Worm (Caenorhabditis elegans) whole organism, mixed stage, embryonic: ENCODE data around the gene sri-18.

ENCODE experiments used
- M03D4.4 ChIP-seq: sonication (generic microtip); optimal IDR thresholded peaks from 2 replicates; lab custom pipeline; 2017; ENCODE audit warnings: mild to moderate bottlenecking, missing genetic modification characterization, missing compliant biosample characterization
- bed-3 ChIP-seq: fragments of 200-800 bp; sonication (Bioruptor generic); optimal IDR thresholded peaks from 3 replicates; lab custom pipeline; 2018; ENCODE audit warnings: mild to moderate bottlenecking, missing genetic modification characterization, moderate library complexity, missing compliant biosample characterization
- blmp-1 ChIP-seq: fragments of 150-350 bp; optimal IDR thresholded peaks from 2 replicates; lab custom pipeline; 2014; ENCODE audit warnings: missing biosample characterization, missing genetic modification characterization
- ceh-39 ChIP-seq: fragments of 150-350 bp; optimal IDR thresholded peaks from 2 replicates; lab custom pipeline; 2014; ENCODE audit warnings: missing biosample characterization, missing genetic modification characterization
- ceh-43 ChIP-seq: fragments of 200-800 bp; sonication (Bioruptor generic); optimal IDR thresholded peaks from 2 replicates; lab custom pipeline; 2018; ENCODE audit warnings: mild to moderate bottlenecking, missing genetic modification characterization, moderate library complexity, missing compliant biosample characterization
- ceh-83 ChIP-seq: fragments of 200-800 bp; sonication (Bioruptor generic); optimal IDR thresholded peaks from 2 replicates; lab custom pipeline; 2018; ENCODE audit warnings: mild to moderate bottlenecking, missing genetic modification characterization, missing compliant biosample characterization
- ces-1 ChIP-seq: fragments of 150-350 bp; optimal IDR thresholded peaks from 2 replicates; lab custom pipeline; 2014; ENCODE audit warnings: missing biosample characterization, missing genetic modification reagents, missing genetic modification characterization
- cnd-1 ChIP-seq: fragments of 200-800 bp; sonication (Bioruptor generic); optimal IDR thresholded peaks from 2 replicates; lab custom pipeline; 2018; ENCODE audit warnings: mild to moderate bottlenecking, missing genetic modification characterization, missing compliant biosample characterization
- drap-1 ChIP-seq: fragments of 200-800 bp; sonication (Bioruptor generic); optimal IDR thresholded peaks from 3 replicates; lab custom pipeline; 2018; ENCODE audit warnings: mild to moderate bottlenecking, missing genetic modification characterization, missing compliant biosample characterization
- elt-1 ChIP-seq: sonication (generic microtip); optimal IDR thresholded peaks from 2 replicates; lab custom pipeline; 2017; ENCODE audit warnings: missing genetic modification characterization, mild to moderate bottlenecking, missing compliant biosample characterization, antibody characterized with exemption, moderate library complexity, borderline replicate concordance; ENCODE audit not compliant: insufficient read depth
- elt-3 ChIP-seq: fragments of 150-350 bp; optimal IDR thresholded peaks from 2 replicates; lab custom pipeline; 2014; ENCODE audit warnings: missing biosample characterization, missing genetic modification characterization
- ham-2 ChIP-seq: fragments of 200-800 bp; sonication (Bioruptor generic); optimal IDR thresholded peaks from 2 replicates; lab custom pipeline; 2018; ENCODE audit warnings: mild to moderate bottlenecking, missing genetic modification characterization, missing compliant biosample characterization
- hlh-1 ChIP-seq: fragments of 150-350 bp; optimal IDR thresholded peaks from 2 replicates; lab custom pipeline; 2014; ENCODE audit warnings: missing biosample characterization, missing genetic modification reagents, missing genetic modification characterization
- lin-13 ChIP-seq: fragments of 150-350 bp; optimal IDR thresholded peaks from 2 replicates; lab custom pipeline; 2014; ENCODE audit warnings: missing biosample characterization, missing genetic modification characterization
- lsy-2 ChIP-seq: fragments of 150-350 bp; optimal IDR thresholded peaks from 2 replicates; lab custom pipeline; 2014; ENCODE audit warnings: missing biosample characterization, missing genetic modification characterization
- mab-5 ChIP-seq: fragments of 150-350 bp; optimal IDR thresholded peaks from 2 replicates; lab custom pipeline; 2014; ENCODE audit warnings: missing biosample characterization, missing genetic modification characterization
- mep-1 ChIP-seq: fragments of 150-350 bp; optimal IDR thresholded peaks from 2 replicates; lab custom pipeline; 2017; ENCODE audit warnings: missing biosample characterization, missing genetic modification reagents, missing genetic modification characterization, inconsistent platforms
- mls-2 ChIP-seq: sonication (generic microtip); optimal IDR thresholded peaks from 2 replicates; lab custom pipeline; 2016; ENCODE audit warnings: mild to moderate bottlenecking, missing genetic modification characterization, moderate library complexity, missing compliant biosample characterization
- nhr-12 ChIP-seq: fragments of 150-350 bp; optimal IDR thresholded peaks from 2 replicates; lab custom pipeline; 2014; ENCODE audit warnings: missing biosample characterization, missing genetic modification characterization
- nhr-2 ChIP-seq: fragments of 150-350 bp; optimal IDR thresholded peaks from 2 replicates; lab custom pipeline; 2014; ENCODE audit warnings: missing biosample characterization, missing genetic modification characterization
- nhr-28 ChIP-seq: fragments of 150-350 bp; optimal IDR thresholded peaks from 2 replicates; lab custom pipeline; 2014; ENCODE audit warnings: missing biosample characterization, missing genetic modification characterization
- nhr-76 ChIP-seq: sonication (generic microtip); optimal IDR thresholded peaks from 2 replicates; lab custom pipeline; 2017; ENCODE audit warnings: missing biosample characterization, missing genetic modification characterization
- sem-2 ChIP-seq: fragments of 200-800 bp; sonication (Bioruptor generic); optimal IDR thresholded peaks from 2 replicates; lab custom pipeline; 2018; ENCODE audit warnings: mild to moderate bottlenecking, missing genetic modification characterization, missing compliant biosample characterization
- snpc-4 ChIP-seq: fragments of 150-350 bp; optimal IDR thresholded peaks from 2 replicates; lab custom pipeline; 2014; ENCODE audit warnings: missing biosample characterization, missing genetic modification characterization
- sptf-1 ChIP-seq: sonication (generic microtip); optimal IDR thresholded peaks from 2 replicates; lab custom pipeline; 2017; ENCODE audit warnings: mild to moderate bottlenecking, missing genetic modification characterization, moderate library complexity, missing compliant biosample characterization
- unc-39 ChIP-seq: fragments of 150-350 bp; optimal IDR thresholded peaks from 2 replicates; lab custom pipeline; 2014; ENCODE audit warnings: missing biosample characterization, missing genetic modification characterization
- unc-62 ChIP-seq: fragments of 150-350 bp; optimal IDR thresholded peaks from 2 replicates; lab custom pipeline; 2014; ENCODE audit warnings: missing biosample characterization, missing genetic modification reagents, missing genetic modification characterization
- zip-8 ChIP-seq: fragments of 150-350 bp; optimal IDR thresholded peaks from 2 replicates; lab custom pipeline; 2014; ENCODE audit warnings: missing biosample characterization, missing genetic modification characterization
- ztf-11 ChIP-seq: fragments of 150-350 bp; optimal IDR thresholded peaks from 2 replicates; lab custom pipeline; 2014; ENCODE audit warnings: missing biosample characterization, missing genetic modification characterization

sri-18 gene

ce11 chrV:10228360-10228759 lies 32.0 kb downstream of the sri-18 start, which contains the start of gene fipr-4:
Gene fipr-4 (minus strand): TSS chrV:10228460.
- TF ChIP-seq sptf-1 (tag; lab: Kevin White, UChicago) (no peak), blmp-1 (tag; lab: Kevin White, UChicago) (no peak), ztf-11 (tag; lab: Kevin White, UChicago) (no peak), nhr-2 (no peak), ceh-43 (no peak), M03D4.4 (no peak), ceh-83 (GFP tag; lab: Kevin White, UChicago) (no peak), mab-5 (tag; lab: Kevin White, UChicago) (no peak), mep-1 (tag; lab: Kevin White, UChicago) (no peak), nhr-76 (tag; lab: Kevin White, UChicago) (no peak), elt-3 (tag; lab: Kevin White, UChicago) (no peak), hlh-1 (tag; lab: Kevin White, UChicago) (no peak), bed-3 (GFP tag; lab: Kevin White, UChicago) (no peak), ham-2 (GFP tag; lab: Kevin White, UChicago) (no peak), drap-1 (GFP tag; lab: Kevin White, UChicago) (no peak)

ce11 chrV:10227333-10227732 lies 33.0 kb downstream of the sri-18 start, which contains the start of gene ttr-19:
Gene ttr-19 (minus strand): TSS chrV:10227433.
- TF ChIP-seq lsy-2 (tag; lab: Kevin White, UChicago) (no peak), ceh-39 (tag; lab: Kevin White, UChicago) (no peak), ceh-83 (GFP tag; lab: Kevin White, UChicago) (no peak), bed-3 (GFP tag; lab: Kevin White, UChicago) (no peak), unc-62 (GFP tag; lab: Kevin White, UChicago) (no peak)

ce11 chrV:10225610-10226009 lies 34.8 kb downstream of the sri-18 start, which contains the start of gene daf-36:
Gene daf-36 (minus strand): TSS chrV:10225710.
- no peak for TF ChIP-seq nhr-28 (tag; lab: Kevin White, UChicago)
- TF ChIP-seq ces-1 (GFP tag; lab: Kevin White, UChicago) = no peak
- no peak for TF ChIP-seq mep-1 (tag; lab: Kevin White, UChicago)

- TF ChIP-seq lin-13 = no peak
- TF ChIP-seq mep-1 (tag; lab: Kevin White, UChicago) = no peak
- TF ChIP-seq nhr-76 (tag; lab: Kevin White, UChicago) = no peak
- TF ChIP-seq hlh-1 (tag; lab: Kevin White, UChicago) = no peak
- no peak for TF ChIP-seq ces-1 (GFP tag; lab: Kevin White, UChicago)
- no peak for TF ChIP-seq cnd-1
- no peak for TF ChIP-seq drap-1 (GFP tag; lab: Kevin White, UChicago)
- no peak for TF ChIP-seq snpc-4 (tag; lab: Kevin White, UChicago)
- TF ChIP-seq ceh-83 (GFP tag; lab: Kevin White, UChicago) = no peak
- TF ChIP-seq, all 35 proteins: peak for 0
Observed at ce11 chrV:10224619-10225018, 35.7 kb downstream of the sri-18 start.

ce11 chrV:10222007-10222406 lies 38.4 kb downstream of the sri-18 start, which contains the start of gene C12D8.20:
Gene C12D8.20 (plus strand): TSS chrV:10222307.
- TF ChIP-seq ceh-39 (tag; lab: Kevin White, UChicago) (no peak), nhr-2 (no peak), mls-2 (no peak), ztf-11 (tag; lab: Kevin White, UChicago) (no peak), M03D4.4 (no peak), ham-2 (GFP tag; lab: Kevin White, UChicago) (no peak), lsy-2 (tag; lab: Kevin White, UChicago) (no peak), sem-2 (no peak), unc-62 (GFP tag; lab: Kevin White, UChicago) (no peak), zip-8 (tag; lab: Kevin White, UChicago) (no peak)

- TF ChIP-seq nhr-12 (tag; lab: Kevin White, UChicago) = no peak
- TF ChIP-seq unc-39 (tag; lab: Kevin White, UChicago) = no peak
- TF ChIP-seq nhr-76 (tag; lab: Kevin White, UChicago) = no peak
- TF ChIP-seq ham-2 (GFP tag; lab: Kevin White, UChicago) = no peak
- no peak for TF ChIP-seq ceh-39 (tag; lab: Kevin White, UChicago)
- TF ChIP-seq unc-62 (GFP tag; lab: Kevin White, UChicago) = no peak
- TF ChIP-seq elt-1 (tag; lab: Kevin White, UChicago) = no peak
- TF ChIP-seq, all 35 proteins: peak for 0
Observed at ce11 chrV:10221317-10221716, 39.0 kb downstream of the sri-18 start, which contains the start of the genes fipr-5 and fipr-9. Gene fipr-5 (minus strand): TSS chrV:10221417. Gene fipr-9 (plus strand): TSS chrV:10221662.
